Worm (Caenorhabditis elegans) whole organism, late embryonic: ENCODE results near the gene M163.21.

ENCODE experiments used
- C38D4.7 ChIP-seq: fragments of 200-800 bp; sonication (Bioruptor generic); optimal IDR thresholded peaks from 2 replicates; lab custom pipeline; 2018; ENCODE audit warnings: mild to moderate bottlenecking, missing genetic modification characterization, moderate library complexity, missing compliant biosample characterization
- K02D7.2 ChIP-seq: sonication (generic microtip); optimal IDR thresholded peaks from 2 replicates; lab custom pipeline; 2017; ENCODE audit warnings: mild to moderate bottlenecking, missing genetic modification characterization, missing compliant biosample characterization
- T23F11.4 ChIP-seq: fragments of 200-800 bp; sonication (Bioruptor generic); optimal IDR thresholded peaks from 2 replicates; lab custom pipeline; 2018; ENCODE audit warnings: mild to moderate bottlenecking, missing genetic modification characterization, missing compliant biosample characterization
- ama-1 ChIP-seq: fragments of 150-350 bp; optimal IDR thresholded peaks from 2 replicates; lab custom pipeline; 2014
- ceh-14 ChIP-seq: sonication (generic microtip); optimal IDR thresholded peaks from 2 replicates; lab custom pipeline; 2016; ENCODE audit warnings: missing genotype, missing genetic modification characterization, missing compliant biosample characterization
- ceh-19 ChIP-seq: fragments of 200-800 bp; sonication (Bioruptor generic); optimal IDR thresholded peaks from 2 replicates; lab custom pipeline; 2018; ENCODE audit warnings: mild to moderate bottlenecking, missing genetic modification characterization, missing compliant biosample characterization
- ceh-2 ChIP-seq: sonication (generic microtip); optimal IDR thresholded peaks from 2 replicates; lab custom pipeline; 2016; ENCODE audit warnings: missing genotype, missing genetic modification characterization, missing compliant biosample characterization
- ceh-24 ChIP-seq: sonication (generic microtip); optimal IDR thresholded peaks from 2 replicates; lab custom pipeline; 2016; ENCODE audit warnings: mild to moderate bottlenecking, missing genetic modification characterization, missing compliant biosample characterization
- ceh-45 ChIP-seq: fragments of 200-800 bp; sonication (Bioruptor generic); IDR thresholded peaks from 2 replicates; pipeline ENCODE4 v1.3.6; 2022; ENCODE audit warnings: missing genetic modification reagents, missing genetic modification characterization, missing compliant biosample characterization
- ceh-48 ChIP-seq: sonication (generic microtip); optimal IDR thresholded peaks from 2 replicates; lab custom pipeline; 2016; ENCODE audit warnings: missing genetic modification characterization, inconsistent platforms, missing compliant biosample characterization
- ceh-6 ChIP-seq: fragments of 200-800 bp; sonication (Bioruptor generic); optimal IDR thresholded peaks from 2 replicates; lab custom pipeline; 2018; ENCODE audit warnings: mild to moderate bottlenecking, missing genetic modification characterization, missing compliant biosample characterization
- ceh-9 ChIP-seq: sonication (generic microtip); optimal IDR thresholded peaks from 2 replicates; lab custom pipeline; 2016; ENCODE audit warnings: mild to moderate bottlenecking, missing genetic modification characterization, inconsistent platforms, missing compliant biosample characterization
- che-1 ChIP-seq: sonication (generic microtip); optimal IDR thresholded peaks from 2 replicates; lab custom pipeline; 2016; ENCODE audit warnings: mild to moderate bottlenecking, missing genetic modification characterization, missing compliant biosample characterization
- dmd-4 ChIP-seq: sonication (generic microtip); optimal IDR thresholded peaks from 2 replicates; lab custom pipeline; 2016; ENCODE audit warnings: borderline replicate concordance, missing genetic modification characterization, missing compliant biosample characterization
- dve-1 ChIP-seq: sonication (generic microtip); optimal IDR thresholded peaks from 2 replicates; lab custom pipeline; 2017; ENCODE audit warnings: antibody characterized with exemption, mild to moderate bottlenecking, missing genetic modification characterization, missing compliant biosample characterization
- elt-2 ChIP-seq: sonication (generic microtip); optimal IDR thresholded peaks from 2 replicates; lab custom pipeline; 2016; ENCODE audit warnings: missing genetic modification reagents, missing genetic modification characterization, missing compliant biosample characterization
- elt-4 ChIP-seq: sonication (generic microtip); optimal IDR thresholded peaks from 2 replicates; lab custom pipeline; 2016; ENCODE audit warnings: missing genetic modification characterization, missing compliant biosample characterization
- ets-4 ChIP-seq: sonication (generic microtip); optimal IDR thresholded peaks from 2 replicates; lab custom pipeline; 2016; ENCODE audit warnings: missing genetic modification characterization, missing compliant biosample characterization
- eyg-1 ChIP-seq: sonication (generic microtip); optimal IDR thresholded peaks from 2 replicates; lab custom pipeline; 2016; ENCODE audit warnings: missing genotype, missing genetic modification characterization, missing compliant biosample characterization
- fax-1 ChIP-seq: sonication (generic microtip); optimal IDR thresholded peaks from 2 replicates; lab custom pipeline; 2016; ENCODE audit warnings: missing genotype, missing genetic modification characterization, missing compliant biosample characterization
- fkh-6 ChIP-seq: sonication (generic microtip); optimal IDR thresholded peaks from 2 replicates; lab custom pipeline; 2016; ENCODE audit warnings: missing genetic modification characterization, missing compliant biosample characterization
- gmeb-2 ChIP-seq: sonication (generic microtip); optimal IDR thresholded peaks from 2 replicates; lab custom pipeline; 2016; ENCODE audit warnings: missing genetic modification characterization, inconsistent platforms, missing compliant biosample characterization
- hlh-13 ChIP-seq: fragments of 200-800 bp; sonication (Bioruptor generic); optimal IDR thresholded peaks from 2 replicates; lab custom pipeline; 2018; ENCODE audit warnings: mild to moderate bottlenecking, missing genetic modification characterization, missing compliant biosample characterization
- lim-6 ChIP-seq: sonication (generic microtip); optimal IDR thresholded peaks from 2 replicates; lab custom pipeline; 2016; ENCODE audit warnings: missing genetic modification characterization, missing compliant biosample characterization
- lin-11 ChIP-seq: fragments of 200-800 bp; sonication (Bioruptor generic); optimal IDR thresholded peaks from 2 replicates; lab custom pipeline; 2018; ENCODE audit warnings: mild to moderate bottlenecking, missing genetic modification characterization, missing compliant biosample characterization
- mec-3 ChIP-seq: sonication (generic microtip); optimal IDR thresholded peaks from 2 replicates; lab custom pipeline; 2016; ENCODE audit warnings: borderline replicate concordance, missing genetic modification characterization, missing compliant biosample characterization
- npax-4 ChIP-seq: sonication (generic microtip); optimal IDR thresholded peaks from 2 replicates; lab custom pipeline; 2016; ENCODE audit warnings: missing genetic modification characterization, missing compliant biosample characterization
- odd-2 ChIP-seq: sonication (generic microtip); optimal IDR thresholded peaks from 2 replicates; lab custom pipeline; 2017; ENCODE audit warnings: antibody characterized with exemption, mild to moderate bottlenecking, missing genetic modification characterization, missing compliant biosample characterization
- pat-9 ChIP-seq: fragments of 200-800 bp; sonication (Bioruptor generic); optimal IDR thresholded peaks from 2 replicates; lab custom pipeline; 2018; ENCODE audit warnings: mild to moderate bottlenecking, missing genetic modification characterization, moderate library complexity, missing compliant biosample characterization
- pqm-1 ChIP-seq: sonication (generic microtip); optimal IDR thresholded peaks from 2 replicates; lab custom pipeline; 2016; ENCODE audit warnings: missing genetic modification characterization, missing compliant biosample characterization
- ref-2 ChIP-seq: sonication (generic microtip); optimal IDR thresholded peaks from 2 replicates; lab custom pipeline; 2016; ENCODE audit warnings: missing genetic modification characterization, missing compliant biosample characterization
- rnt-1 ChIP-seq: sonication (generic microtip); optimal IDR thresholded peaks from 2 replicates; lab custom pipeline; 2016; ENCODE audit warnings: missing genetic modification characterization, missing compliant biosample characterization
- sox-2 ChIP-seq: fragments of 200-800 bp; sonication (Bioruptor generic); IDR thresholded peaks from 2 replicates; pipeline ENCODE4 v1.3.6; 2022; ENCODE audit warnings: missing genetic modification reagents, missing genetic modification characterization, missing compliant biosample characterization
- syd-9 ChIP-seq: sonication (generic microtip); optimal IDR thresholded peaks from 2 replicates; lab custom pipeline; 2016; ENCODE audit warnings: mild to moderate bottlenecking, missing genetic modification characterization, moderate library complexity, missing compliant biosample characterization
- tbx-7 ChIP-seq: sonication (generic microtip); optimal IDR thresholded peaks from 2 replicates; lab custom pipeline; 2016; ENCODE audit warnings: missing genotype, missing genetic modification characterization, missing compliant biosample characterization
- unc-55 ChIP-seq: sonication (generic microtip); optimal IDR thresholded peaks from 2 replicates; lab custom pipeline; 2017; ENCODE audit warnings: missing biosample characterization, missing genetic modification reagents, missing genetic modification characterization
- zip-5 ChIP-seq: sonication (generic microtip); optimal IDR thresholded peaks from 2 replicates; lab custom pipeline; 2016; ENCODE audit warnings: missing genetic modification characterization, missing compliant biosample characterization
- ztf-16 ChIP-seq: sonication (generic microtip); optimal IDR thresholded peaks from 2 replicates; lab custom pipeline; 2017; ENCODE audit warnings: missing genetic modification characterization, missing compliant biosample characterization

M163.21 gene

ce11 chrX:14464513-14464912, 2.1 kb upstream of the M163.21 start, which contains the start of gene M163.7:
Gene M163.7 (plus strand): TSS chrX:14464813.
- TF ChIP-seq dmd-4 (no peak), K02D7.2 (tag; lab: Kevin White, UChicago) (no peak)
- TF ChIP-seq, all 69 proteins: peak for 0

DNA sequence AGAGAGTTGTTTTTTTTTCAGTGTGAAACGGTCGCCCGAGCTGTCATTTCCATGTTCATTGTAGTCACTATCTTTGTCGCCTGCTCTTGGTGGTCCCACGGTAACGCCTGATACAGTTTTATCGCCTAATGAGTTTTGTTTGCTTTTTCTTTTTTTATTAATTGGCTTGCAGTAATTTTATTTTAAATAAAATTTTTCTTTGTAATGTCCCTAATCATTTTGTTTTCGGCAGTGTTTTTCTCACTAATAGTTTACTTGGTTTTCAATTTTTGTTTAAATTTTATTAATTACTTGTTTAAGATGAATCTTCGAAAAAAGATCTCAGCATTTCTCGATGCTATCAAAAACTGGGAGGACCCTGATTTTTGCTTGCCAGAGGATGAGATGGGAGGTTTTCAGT, 1.0 kb upstream of the M163.21 start, which contains the start of gene M163.22:
TSS of gene M163.22 (plus strand) at position 301 of the 400 bp plus-strand sequence.
- TF ChIP-seq C38D4.7 (GFP tag; lab: Kevin White, UChicago): no peak
- no peak for TF ChIP-seq zip-5 (tag; lab: Kevin White, UChicago)
- no peak for TF ChIP-seq lin-11
- no peak for TF ChIP-seq sox-2 (GFP tag; lab: Robert Waterston, UW)
- TF ChIP-seq ceh-6 (GFP tag; lab: Kevin White, UChicago): no peak
- TF ChIP-seq T23F11.4 (GFP tag; lab: Kevin White, UChicago): no peak
- TF ChIP-seq ceh-14 (tag; lab: Kevin White, UChicago): no peak

- TF ChIP-seq tbx-7 (tag; lab: Kevin White, UChicago) (no peak), elt-4 (tag; lab: Kevin White, UChicago) (no peak), C38D4.7 (GFP tag; lab: Kevin White, UChicago) (no peak), eyg-1 (no peak), syd-9 (tag; lab: Kevin White, UChicago) (no peak), fkh-6 (no peak), lim-6 (tag; lab: Kevin White, UChicago) (no peak), pat-9 (no peak), fax-1 (tag; lab: Kevin White, UChicago) (no peak), ceh-9 (tag; lab: Kevin White, UChicago) (no peak), ref-2 (tag; lab: Kevin White, UChicago) (no peak), ceh-2 (tag; lab: Kevin White, UChicago) (no peak), sox-2 (GFP tag; lab: Robert Waterston, UW) (no peak), ceh-48 (no peak), unc-55 (no peak), pqm-1 (tag; lab: Kevin White, UChicago) (no peak)
- TF ChIP-seq, all 69 proteins: peak for 0
These were observed 2.7 kb downstream of the M163.21 start, which contains the start of gene M163.9 for ce11 chrX:14469284-14469683. Gene M163.9 (plus strand): TSS chrX:14469584.

- TF ChIP-seq ceh-45 (GFP tag; lab: Robert Waterston, UW) (no peak), ama-1 (lab: Kevin White, UChicago) (no peak), hlh-13 (GFP tag; lab: Kevin White, UChicago) (no peak), T23F11.4 (GFP tag; lab: Kevin White, UChicago) (no peak), npax-4 (tag; lab: Kevin White, UChicago) (no peak), che-1 (tag; lab: Kevin White, UChicago) (no peak), elt-2 (tag; lab: Kevin White, UChicago) (no peak), odd-2 (tag; lab: Kevin White, UChicago) (no peak), rnt-1 (tag; lab: Kevin White, UChicago) (no peak), C38D4.7 (GFP tag; lab: Kevin White, UChicago) (no peak), pqm-1 (tag; lab: Kevin White, UChicago) (no peak), ets-4 (no peak)
- TF ChIP-seq, all 69 proteins: peak for 0
These were observed 4.1 kb downstream of the M163.21 start, which contains the start of gene M163.10 for ce11 chrX:14470687-14471086. Gene M163.10 (plus strand): TSS chrX:14470987.

ce11 chrX:14473740-14474139, 7.1 kb downstream of the M163.21 start, which contains the start of gene M163.5:
Gene M163.5 (plus strand): TSS chrX:14474040.
- TF ChIP-seq ceh-19 (GFP tag; lab: Kevin White, UChicago) (no peak), ztf-16 (no peak), fax-1 (tag; lab: Kevin White, UChicago) (no peak), ceh-24 (tag; lab: Kevin White, UChicago) (no peak), ref-2 (tag; lab: Kevin White, UChicago) (no peak), pat-9 (no peak), ceh-14 (tag; lab: Kevin White, UChicago) (no peak), pqm-1 (tag; lab: Kevin White, UChicago) (no peak), dve-1 (tag; lab: Kevin White, UChicago) (no peak), dmd-4 (no peak), mec-3 (no peak), C38D4.7 (GFP tag; lab: Kevin White, UChicago) (no peak), gmeb-2 (no peak), npax-4 (tag; lab: Kevin White, UChicago) (no peak), unc-55 (no peak)
